Worm (Caenorhabditis elegans): ENCODE data around the gene nhr-93.
A peak's percentile ranks its signal among the peaks of the same experiment; 100 is the strongest.
"Not testable (repeated sequence)": the region's sequence is repeated elsewhere in the genome, so short reads cannot be mapped to it uniquely, and the experiment has no call there.

The nhr-93 gene

DNA sequence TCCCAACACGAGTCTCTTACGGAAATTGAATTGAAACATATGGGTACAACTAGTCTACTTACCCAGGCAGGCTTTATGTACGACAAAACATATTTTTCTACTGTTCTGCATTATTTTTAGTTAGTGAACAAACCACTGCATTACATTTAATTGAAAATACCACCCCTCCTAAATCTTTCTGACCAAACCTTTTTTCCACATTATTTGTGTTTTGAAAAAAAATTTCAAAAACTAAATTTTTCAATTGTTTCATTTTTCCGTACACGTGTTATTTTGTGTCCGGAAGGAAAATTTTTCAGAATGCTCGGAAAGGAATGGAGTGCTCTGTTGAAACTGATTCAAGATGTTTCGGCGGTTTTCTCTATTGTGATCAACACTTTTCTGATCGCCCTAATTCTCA lies 25.8 kb downstream of the nhr-93 start, which contains the start of gene str-226:
str-226 (plus strand) TSS at position 301 of the 400 bp plus-strand sequence.
- no peak for TF ChIP-seq rnt-1 (tag; optimal IDR thresholded peaks at IDR 0.05)
- TF ChIP-seq pqm-1 (tag; optimal IDR thresholded peaks at IDR 0.05) = no peak
- no peak for TF ChIP-seq C38D4.7 (GFP tag; optimal IDR thresholded peaks at IDR 0.05)
- TF ChIP-seq sox-4 (tag; optimal IDR thresholded peaks at IDR 0.05) = no peak
- no peak for TF ChIP-seq gmeb-2 (tag; optimal IDR thresholded peaks at IDR 0.05)
- no peak for TF ChIP-seq ahr-1 (tag; optimal IDR thresholded peaks at IDR 0.05)
- no peak for TF ChIP-seq nfya-1 (tag; optimal IDR thresholded peaks at IDR 0.05)
- TF ChIP-seq ceh-9 (tag; optimal IDR thresholded peaks at IDR 0.05) = no peak
- no peak for TF ChIP-seq ama-1 (optimal IDR thresholded peaks at IDR 0.05)
- no peak for TF ChIP-seq lim-6 (tag; optimal IDR thresholded peaks at IDR 0.05)
- TF ChIP-seq eyg-1 (tag; optimal IDR thresholded peaks at IDR 0.05) = no peak
- no peak for TF ChIP-seq ceh-31 (tag; optimal IDR thresholded peaks at IDR 0.05)
- no peak for TF ChIP-seq elt-4 (tag; optimal IDR thresholded peaks at IDR 0.05)
- TF ChIP-seq pat-9 (tag; optimal IDR thresholded peaks at IDR 0.05) = no peak
- TF ChIP-seq che-1 (tag; optimal IDR thresholded peaks at IDR 0.05) = no peak

ce11 chrV:3509878-3510277 lies 28.3 kb downstream of the nhr-93 start, which contains the start of gene str-228:
TSS of gene str-228 (plus strand) at chrV:3510178.
- TF ChIP-seq C38D4.7 (GFP tag; optimal IDR thresholded peaks at IDR 0.05) = no peak
- no peak for TF ChIP-seq ceh-9 (tag; optimal IDR thresholded peaks at IDR 0.05)
- no peak for TF ChIP-seq mec-3 (tag; optimal IDR thresholded peaks at IDR 0.05; ENCODE audit: borderline replicate concordance)
- no peak for TF ChIP-seq tbx-2 (tag; optimal IDR thresholded peaks at IDR 0.05)
- no peak for TF ChIP-seq madf-2 (tag; optimal IDR thresholded peaks at IDR 0.05)
- no peak for TF ChIP-seq odd-2 (tag; optimal IDR thresholded peaks at IDR 0.05)
- TF ChIP-seq ref-2 (tag; optimal IDR thresholded peaks at IDR 0.05) = no peak
- no peak for TF ChIP-seq ceh-18 (tag; optimal IDR thresholded peaks at IDR 0.05)
- TF ChIP-seq ceh-22 (tag; optimal IDR thresholded peaks at IDR 0.05) = no peak
- no peak for TF ChIP-seq hlh-13 (GFP tag; optimal IDR thresholded peaks at IDR 0.05)
- no peak for TF ChIP-seq pqm-1 (tag; optimal IDR thresholded peaks at IDR 0.05)
- no peak for TF ChIP-seq ceh-45 (GFP tag; IDR thresholded peaks at IDR 0.05)
- no peak for TF ChIP-seq fkh-6 (tag; optimal IDR thresholded peaks at IDR 0.05)
- TF ChIP-seq unc-42 (tag; optimal IDR thresholded peaks at IDR 0.05) = no peak
- no peak for TF ChIP-seq elt-2 (tag; optimal IDR thresholded peaks at IDR 0.05)

- TF ChIP-seq ceh-14 (tag; optimal IDR thresholded peaks at IDR 0.05) (no peak), pat-9 (tag; optimal IDR thresholded peaks at IDR 0.05) (no peak), ceh-45 (GFP tag; IDR thresholded peaks at IDR 0.05) (no peak), ceh-48 (tag; optimal IDR thresholded peaks at IDR 0.05) (no peak), tbx-7 (tag; optimal IDR thresholded peaks at IDR 0.05) (no peak), ttx-3 (tag; optimal IDR thresholded peaks at IDR 0.05) (no peak), rnt-1 (tag; optimal IDR thresholded peaks at IDR 0.05) (no peak), hlh-8 (tag; optimal IDR thresholded peaks at IDR 0.05) (no peak), K09A11.1 (tag; optimal IDR thresholded peaks at IDR 0.05; ENCODE audit: insufficient read depth) (no peak)
These were observed 30.5 kb downstream of the nhr-93 start, which contains the start of gene str-225 for ce11 chrV:3507691-3508090. TSS of gene str-225 (plus strand) at chrV:3507822.

DNA sequence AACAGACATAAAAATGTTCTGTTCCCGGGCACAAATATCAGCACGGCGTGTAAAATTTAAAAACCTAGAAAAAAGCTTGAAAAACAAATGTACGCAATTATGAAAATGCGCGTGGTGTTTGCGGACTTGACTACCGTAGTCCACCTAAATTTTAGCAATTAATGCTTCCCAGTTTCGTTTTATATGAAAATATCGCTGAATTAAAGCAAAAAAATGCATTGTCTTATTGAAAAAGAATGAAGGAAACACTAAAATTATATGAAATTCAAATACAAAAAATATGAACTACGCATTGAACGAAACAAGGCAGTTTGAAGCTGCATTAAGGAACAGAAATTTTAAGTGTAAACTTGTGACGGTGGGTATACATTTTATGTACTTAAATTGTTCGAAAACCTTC lies 32.0 kb downstream of the nhr-93 start, which contains the start of gene ugt-64:
ugt-64 (minus strand) TSS at position 101 of the 400 bp plus-strand sequence.
- not testable (repeated sequence) for TF ChIP-seq unc-55 (GFP tag; optimal IDR thresholded peaks at IDR 0.05); ceh-19 (GFP tag; optimal IDR thresholded peaks at IDR 0.05); Y22D7AL.16 (tag; optimal IDR thresholded peaks at IDR 0.05)

DNA sequence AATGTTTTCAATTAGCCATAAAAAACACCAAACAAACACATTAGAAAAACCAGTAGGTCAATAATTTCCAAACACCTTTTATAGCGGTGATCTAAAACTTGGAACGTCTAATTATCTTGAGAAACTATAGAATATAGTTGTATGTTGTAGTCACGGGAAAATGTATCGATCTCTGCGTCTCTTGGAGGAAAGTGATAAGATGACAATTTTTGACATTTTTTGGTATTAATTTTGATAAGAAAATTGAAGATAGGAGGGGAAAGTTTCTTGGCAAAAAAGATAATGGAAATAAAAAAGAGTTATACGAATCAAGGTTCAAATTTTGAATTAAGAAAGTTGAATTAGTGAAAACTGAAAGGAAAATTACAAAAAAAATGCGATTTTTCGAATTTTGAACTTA lies 32.5 kb downstream of the nhr-93 start:
- no peak for TF ChIP-seq sox-4 (tag; optimal IDR thresholded peaks at IDR 0.05)
- TF ChIP-seq pag-3 (tag; optimal IDR thresholded peaks at IDR 0.05; ENCODE audit: borderline replicate concordance) = no peak
- TF ChIP-seq madf-2 (tag; optimal IDR thresholded peaks at IDR 0.05) = no peak
- no peak for TF ChIP-seq ztf-16 (tag; optimal IDR thresholded peaks at IDR 0.05)
- TF ChIP-seq elt-2 (tag; optimal IDR thresholded peaks at IDR 0.05) = peak; percentile 91
- no peak for TF ChIP-seq C08G9.2 (tag; optimal IDR thresholded peaks at IDR 0.05)
- no peak for TF ChIP-seq hlh-6 (tag; optimal IDR thresholded peaks at IDR 0.05)
- TF ChIP-seq mec-3 (tag; optimal IDR thresholded peaks at IDR 0.05; ENCODE audit: borderline replicate concordance) = no peak
